Fruit fly (Drosophila melanogaster): ENCODE measurements around the gene Rnf11.

DNA sequence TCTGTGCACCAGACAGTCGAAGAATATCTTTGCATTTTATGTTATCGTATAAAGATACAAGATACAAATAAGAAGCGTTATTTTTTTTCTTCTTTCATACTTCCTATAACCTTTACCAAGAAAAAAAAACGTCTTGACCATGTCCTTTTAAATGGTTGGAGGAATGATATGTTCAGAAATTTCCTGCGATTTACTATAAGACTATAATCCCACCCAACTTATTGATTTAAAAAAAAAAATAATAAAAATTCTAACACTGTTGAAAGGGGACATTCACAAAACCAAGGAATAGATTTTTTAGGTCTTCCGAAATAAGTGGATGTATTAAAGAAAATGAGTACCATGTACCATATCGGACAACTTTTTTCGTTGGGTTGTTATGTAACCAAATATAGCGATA is 21.3 kb downstream of the Rnf11 start:
- TF ChIP-seq Opbp (GFP tag; IDR thresholded peaks at IDR 0.05; ENCODE audit: partially characterized antibody) (no peak), CG13424 (tag; optimal IDR thresholded peaks at IDR 0.05) (no peak), her (GFP tag; optimal IDR thresholded peaks at IDR 0.05) (no peak), az2 (GFP tag; optimal IDR thresholded peaks at IDR 0.05) (no peak), ato (GFP tag; IDR thresholded peaks at IDR 0.05; ENCODE audit: partially characterized antibody) (no peak), Ssrp (tag; optimal IDR thresholded peaks at IDR 0.05) (no peak), Dip2 (GFP tag; IDR thresholded peaks at IDR 0.05) (no peak), CG8359 (GFP tag; optimal IDR thresholded peaks at IDR 0.05; ENCODE audit: borderline replicate concordance) (no peak), exex (tag; optimal IDR thresholded peaks at IDR 0.05) (no peak), CG17829 (tag; optimal IDR thresholded peaks at IDR 0.05) (no peak), CG7556 (GFP tag; optimal IDR thresholded peaks at IDR 0.05) (no peak)
